Fruit fly (Drosophila melanogaster) whole organism, adult: ENCODE measurements around the gene CG18081.

ENCODE experiments used
- CG11617 ChIP-seq: fragments of 200-800 bp; sonication (Bioruptor generic); optimal IDR thresholded peaks from 2 replicates; lab custom pipeline; 2017; ENCODE audit warnings: mild to moderate bottlenecking, missing biosample characterization, missing genetic modification reagents, missing genetic modification characterization
- CG12768 ChIP-seq: fragments of 200-800 bp; sonication (Bioruptor generic); optimal IDR thresholded peaks from 2 replicates; lab custom pipeline; 2017; ENCODE audit warnings: missing biosample characterization, missing genetic modification characterization, mild to moderate bottlenecking, moderate library complexity, missing genetic modification reagents
- CG14711 ChIP-seq: fragments of 200-800 bp; sonication (Bioruptor generic); optimal IDR thresholded peaks from 2 replicates; lab custom pipeline; 2018; ENCODE audit warnings: missing biosample characterization, mild to moderate bottlenecking, missing genetic modification characterization, moderate library complexity
- CG1620 ChIP-seq: fragments of 200-800 bp; sonication (Bioruptor generic); optimal IDR thresholded peaks from 2 replicates; lab custom pipeline; 2016; ENCODE audit warnings: missing biosample characterization, missing genetic modification characterization
- CG33017 ChIP-seq: fragments of 200-800 bp; sonication (Bioruptor generic); optimal IDR thresholded peaks from 2 replicates; lab custom pipeline; 2018; ENCODE audit warnings: missing biosample characterization, mild to moderate bottlenecking, missing genetic modification characterization, moderate library complexity
- CG5204 ChIP-seq: fragments of 200-800 bp; sonication (Bioruptor generic); optimal IDR thresholded peaks from 2 replicates; lab custom pipeline; 2016; ENCODE audit warnings: missing biosample characterization, missing genetic modification characterization
- CG7045 ChIP-seq: fragments of 200-800 bp; sonication (Bioruptor generic); optimal IDR thresholded peaks from 2 replicates; lab custom pipeline; 2017; ENCODE audit warnings: missing biosample characterization, mild to moderate bottlenecking, missing genetic modification characterization
- CG7101 ChIP-seq: fragments of 200-800 bp; sonication (Bioruptor generic); optimal IDR thresholded peaks from 2 replicates; lab custom pipeline; 2018; ENCODE audit warnings: missing biosample characterization, mild to moderate bottlenecking, missing genetic modification characterization, moderate library complexity
- Clk ChIP-seq: fragments of 200-800 bp; sonication (Bioruptor generic); optimal IDR thresholded peaks from 2 replicates; lab custom pipeline; 2017; ENCODE audit warnings: missing biosample characterization, missing genetic modification characterization
- Crg-1 ChIP-seq: fragments of 200-800 bp; sonication (Bioruptor generic); optimal IDR thresholded peaks from 2 replicates; lab custom pipeline; 2016; ENCODE audit warnings: missing biosample characterization, missing genetic modification characterization
- Hr96 ChIP-seq: fragments of 200-800 bp; sonication (Bioruptor generic); optimal IDR thresholded peaks from 2 replicates; lab custom pipeline; 2016; ENCODE audit warnings: missing biosample characterization, missing genetic modification characterization
- Mnt ChIP-seq: fragments of 200-800 bp; sonication (Bioruptor generic); optimal IDR thresholded peaks from 2 replicates; lab custom pipeline; 2016; ENCODE audit warnings: missing biosample characterization, mild to moderate bottlenecking, missing genetic modification characterization
- bab1 ChIP-seq: fragments of 200-800 bp; sonication (Bioruptor generic); optimal IDR thresholded peaks from 3 replicates; lab custom pipeline; 2019; ENCODE audit warnings: missing biosample characterization, mild to moderate bottlenecking, missing genetic modification characterization, moderate library complexity
- cic ChIP-seq: fragments of 200-800 bp; sonication (Bioruptor generic); optimal IDR thresholded peaks from 2 replicates; lab custom pipeline; 2017; ENCODE audit warnings: missing biosample characterization, mild to moderate bottlenecking, missing genetic modification characterization, moderate library complexity
- cnc ChIP-seq, 2 experiments: fragments of >200 bp; optimal IDR thresholded peaks; 2 replicates each; lab custom pipeline; 2017
- kay ChIP-seq: fragments of 200-800 bp; sonication (Bioruptor generic); peaks from one replicate; lab custom pipeline; 2016; ENCODE audit warnings: missing biosample characterization, missing genetic modification characterization, borderline replicate concordance
- ovo ChIP-seq: fragments of 200-800 bp; sonication (Bioruptor generic); optimal IDR thresholded peaks from 2 replicates; lab custom pipeline; 2016; ENCODE audit warnings: missing biosample characterization, missing genetic modification characterization
- pad ChIP-seq: fragments of 200-800 bp; sonication (Bioruptor generic); optimal IDR thresholded peaks from 3 replicates; lab custom pipeline; 2017; ENCODE audit warnings: missing biosample characterization, missing genetic modification characterization, mild to moderate bottlenecking, moderate library complexity, missing genetic modification reagents
- tj ChIP-seq: fragments of 200-800 bp; sonication (Bioruptor generic); optimal IDR thresholded peaks from 3 replicates; lab custom pipeline; 2017; ENCODE audit warnings: missing biosample characterization, mild to moderate bottlenecking, missing genetic modification characterization, moderate library complexity
- toe ChIP-seq: fragments of 200-800 bp; sonication (Bioruptor generic); optimal IDR thresholded peaks from 2 replicates; lab custom pipeline; 2016; ENCODE audit warnings: missing biosample characterization, missing genetic modification characterization

CG18081 gene

dm6 chr3L:15794311-15794710 is 40.9 kb downstream of the CG18081 start:
- TF ChIP-seq CG5204: no peak
- TF ChIP-seq Clk (GFP tag; lab: Kevin White, UChicago): no peak
- TF ChIP-seq CG33017 (tag; lab: Kevin White, UChicago): no peak
- no peak for TF ChIP-seq kay (GFP tag; lab: Kevin White, UChicago)
- no peak for TF ChIP-seq CG14711 (tag; lab: Kevin White, UChicago)
- TF ChIP-seq pad (GFP tag; lab: Kevin White, UChicago): no peak

DNA sequence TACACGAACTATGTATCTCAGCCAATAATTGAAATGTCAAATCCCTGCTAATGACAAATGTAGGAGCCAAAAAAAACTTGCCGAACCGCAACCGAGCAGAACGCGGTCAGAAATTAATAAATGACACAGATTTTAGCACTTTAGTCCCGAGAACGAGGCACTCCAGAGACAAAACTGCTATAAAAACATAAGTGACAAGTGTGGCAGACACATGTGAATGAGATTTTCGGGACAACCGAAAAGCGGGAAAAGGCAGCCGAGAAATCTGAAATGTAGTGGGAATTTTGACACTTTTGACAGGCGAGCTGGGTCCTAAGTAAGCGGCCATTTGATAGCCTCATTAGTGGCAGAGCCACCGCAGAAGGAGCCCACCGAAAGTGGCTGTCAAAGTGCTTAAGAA is 44.1 kb downstream of the CG18081 start:
- TF ChIP-seq toe (no peak), pad (GFP tag; lab: Kevin White, UChicago) (no peak), kay (GFP tag; lab: Kevin White, UChicago) (no peak), CG7045 (GFP tag; lab: Kevin White, UChicago) (no peak), CG7101 (tag; lab: Kevin White, UChicago) (no peak), cnc (optimal IDR thresholded peaks at IDR 0.05; lab: Kevin White, UChicago) (no peak), ovo (GFP tag; lab: Kevin White, UChicago) (no peak), Clk (GFP tag; lab: Kevin White, UChicago) (no peak), CG12768 (GFP tag; lab: Kevin White, UChicago) (no peak), tj (GFP tag; lab: Kevin White, UChicago) (no peak), CG11617 (no peak), CG33017 (tag; lab: Kevin White, UChicago) (no peak), Crg-1 (no peak), Hr96 (GFP tag; lab: Kevin White, UChicago) (no peak), CG1620 (GFP tag; lab: Kevin White, UChicago) (no peak), cic (GFP tag; lab: Kevin White, UChicago) (no peak), bab1 (GFP tag; lab: Kevin White, UChicago) (no peak), Mnt (GFP tag; lab: Kevin White, UChicago) (no peak), CG14711 (tag; lab: Kevin White, UChicago) (no peak), CG5204 (no peak)

dm6 chr3L:15787406-15787805 is 47.8 kb downstream of the CG18081 start:
- TF ChIP-seq kay (GFP tag; lab: Kevin White, UChicago) (no peak), Clk (GFP tag; lab: Kevin White, UChicago) (no peak), Crg-1 (no peak), CG33017 (tag; lab: Kevin White, UChicago) (no peak), CG14711 (tag; lab: Kevin White, UChicago) (no peak), CG7045 (GFP tag; lab: Kevin White, UChicago) (no peak), tj (GFP tag; lab: Kevin White, UChicago) (no peak), cic (GFP tag; lab: Kevin White, UChicago) (no peak), cnc (optimal IDR thresholded peaks at IDR 0.05; lab: Kevin White, UChicago) (no peak), CG11617 (no peak), pad (GFP tag; lab: Kevin White, UChicago) (no peak), CG1620 (GFP tag; lab: Kevin White, UChicago) (no peak), CG7101 (tag; lab: Kevin White, UChicago) (no peak), CG12768 (GFP tag; lab: Kevin White, UChicago) (no peak), bab1 (GFP tag; lab: Kevin White, UChicago) (no peak), toe (no peak), ovo (GFP tag; lab: Kevin White, UChicago) (no peak)

- TF ChIP-seq kay (GFP tag; lab: Kevin White, UChicago) (no peak), CG12768 (GFP tag; lab: Kevin White, UChicago) (no peak), CG33017 (tag; lab: Kevin White, UChicago) (no peak), cic (GFP tag; lab: Kevin White, UChicago) (no peak), cnc (optimal IDR thresholded peaks at IDR 0.05; lab: Kevin White, UChicago) (no peak)
These were observed 49.8 kb downstream of the CG18081 start for dm6 chr3L:15785368-15785767.
